Fruit fly (Drosophila melanogaster): Measurements from ENCODE around the gene CG12379.
A peak's percentile ranks its signal among the peaks of the same experiment; 100 is the strongest.

Gene CG12379

dm6 chrX:15703720-15704206, 30.0 kb downstream of the CG12379 start, which contains the start of the genes Pis and Hap40:
Gene Pis, minus strand, starts transcription at chrX:15703770.
Gene Hap40, plus strand, starts transcription at chrX:15704125.
- TF ChIP-seq CG13204 (GFP tag; optimal IDR thresholded peaks at IDR 0.05) (no peak), Pif1A (GFP tag; optimal IDR thresholded peaks at IDR 0.05) (no peak), CG32121 (GFP tag; IDR thresholded peaks at IDR 0.05) (peak; percentile 57), CG12605 (GFP tag; IDR thresholded peaks at IDR 0.05) (no peak), Snoo (tag; optimal IDR thresholded peaks at IDR 0.05) (peak; percentile 59), CG14655 (GFP tag; optimal IDR thresholded peaks at IDR 0.05) (no peak), CG9948 (tag; optimal IDR thresholded peaks at IDR 0.05) (peak; percentile 68), Ets98B (GFP tag; IDR thresholded peaks at IDR 0.05) (peak; percentile 34; the same call in 1 of the 2 replicates), CG8301 (tag; optimal IDR thresholded peaks at IDR 0.05) (peak; percentile 50), D1 (tag; optimal IDR thresholded peaks at IDR 0.05) (no peak), CG34367 (tag; optimal IDR thresholded peaks at IDR 0.05) (peak; percentile 61), CG8159 (tag; optimal IDR thresholded peaks at IDR 0.05) (peak; percentile 69), CG10348 (GFP tag; IDR thresholded peaks at IDR 0.05) (peak; percentile 29; the same call in 1 of the 2 replicates), Pif1B (GFP tag; optimal IDR thresholded peaks at IDR 0.05) (no peak), gl (tag; optimal IDR thresholded peaks at IDR 0.05) (no peak), EcR (GFP tag; optimal IDR thresholded peaks at IDR 0.05) (peak; percentile 38), fd96Ca (GFP tag; IDR thresholded peaks at IDR 0.05) (peak; percentile 66; the same call in 2 of the 3 replicates), CG4496 (GFP tag; IDR thresholded peaks at IDR 0.05) (peak; percentile 68; the same call in 2 of the 3 replicates), CG17806 (tag; optimal IDR thresholded peaks at IDR 0.05) (peak; percentile 56), rn (GFP tag; IDR thresholded peaks at IDR 0.05) (no peak), CG15710 (tag; optimal IDR thresholded peaks at IDR 0.05) (peak; percentile 72)

- TF ChIP-seq rn (GFP tag; IDR thresholded peaks at IDR 0.05) (no peak), CG4496 (GFP tag; IDR thresholded peaks at IDR 0.05) (no peak), CG9948 (tag; optimal IDR thresholded peaks at IDR 0.05) (no peak), CG13204 (GFP tag; optimal IDR thresholded peaks at IDR 0.05) (no peak), EcR (GFP tag; optimal IDR thresholded peaks at IDR 0.05) (no peak), CG12605 (GFP tag; IDR thresholded peaks at IDR 0.05) (no peak), D1 (tag; optimal IDR thresholded peaks at IDR 0.05) (no peak), Ets98B (GFP tag; IDR thresholded peaks at IDR 0.05) (no peak), Pif1B (GFP tag; optimal IDR thresholded peaks at IDR 0.05) (no peak), CG8159 (tag; optimal IDR thresholded peaks at IDR 0.05) (no peak)
Measured at dm6 chrX:15701047-15701446, 32.7 kb downstream of the CG12379 start, which contains the start of gene CG9240. Gene CG9240, minus strand, starts transcription at chrX:15701259.

dm6 chrX:15697581-15698208, 36.1 kb downstream of the CG12379 start:
- TF ChIP-seq Pif1B (GFP tag; optimal IDR thresholded peaks at IDR 0.05), result peak; percentile 83
- TF ChIP-seq CG34367 (tag; optimal IDR thresholded peaks at IDR 0.05), result peak; percentile 75
- TF ChIP-seq fd96Ca (GFP tag; IDR thresholded peaks at IDR 0.05), result peak; percentile 90
- TF ChIP-seq CG12605 (GFP tag; IDR thresholded peaks at IDR 0.05), result peak; percentile 64
- peak; percentile 76 for TF ChIP-seq rn (GFP tag; IDR thresholded peaks at IDR 0.05)
- peak; percentile 84 for TF ChIP-seq Snoo (tag; optimal IDR thresholded peaks at IDR 0.05)
- TF ChIP-seq CG9948 (tag; optimal IDR thresholded peaks at IDR 0.05), result peak; percentile 84
- TF ChIP-seq CG4496 (GFP tag; IDR thresholded peaks at IDR 0.05), result peak; percentile 94
- peak; percentile 92 for TF ChIP-seq Ets98B (GFP tag; IDR thresholded peaks at IDR 0.05)
- peak; percentile 89 for TF ChIP-seq CG8301 (tag; optimal IDR thresholded peaks at IDR 0.05)
- TF ChIP-seq CG14655 (GFP tag; optimal IDR thresholded peaks at IDR 0.05), result peak; percentile 92
- peak; percentile 86 for TF ChIP-seq CG17806 (tag; optimal IDR thresholded peaks at IDR 0.05)
- no peak for TF ChIP-seq Pif1A (GFP tag; optimal IDR thresholded peaks at IDR 0.05)
- peak; percentile 2 for TF ChIP-seq EcR (GFP tag; optimal IDR thresholded peaks at IDR 0.05)
- TF ChIP-seq CG13204 (GFP tag; optimal IDR thresholded peaks at IDR 0.05), result no peak
- TF ChIP-seq CG32121 (GFP tag; IDR thresholded peaks at IDR 0.05), result peak; percentile 95
- peak; percentile 88 for TF ChIP-seq CG8159 (tag; optimal IDR thresholded peaks at IDR 0.05)
- peak; percentile 67 for TF ChIP-seq CG10348 (GFP tag; IDR thresholded peaks at IDR 0.05)
- peak; percentile 82 for TF ChIP-seq CG15710 (tag; optimal IDR thresholded peaks at IDR 0.05)
- peak; percentile 67 for TF ChIP-seq D1 (tag; optimal IDR thresholded peaks at IDR 0.05)
- TF ChIP-seq gl (tag; optimal IDR thresholded peaks at IDR 0.05), result peak; percentile 76

dm6 chrX:15696854-15697540, 36.8 kb downstream of the CG12379 start, which contains the start of gene CG8128:
Gene CG8128, plus strand, starts transcription at chrX:15697494.
- TF ChIP-seq D1 (tag; optimal IDR thresholded peaks at IDR 0.05), result peak; percentile 41
- no peak for TF ChIP-seq Pif1B (GFP tag; optimal IDR thresholded peaks at IDR 0.05)
- no peak for TF ChIP-seq rn (GFP tag; IDR thresholded peaks at IDR 0.05)
- TF ChIP-seq CG12605 (GFP tag; IDR thresholded peaks at IDR 0.05), result no peak
- TF ChIP-seq CG17806 (tag; optimal IDR thresholded peaks at IDR 0.05), result no peak
- TF ChIP-seq CG32121 (GFP tag; IDR thresholded peaks at IDR 0.05), result no peak
- TF ChIP-seq CG4496 (GFP tag; IDR thresholded peaks at IDR 0.05), result peak; percentile 29; the same call in 2 of the 3 replicates
- TF ChIP-seq EcR (GFP tag; optimal IDR thresholded peaks at IDR 0.05), result no peak
- TF ChIP-seq CG8159 (tag; optimal IDR thresholded peaks at IDR 0.05), result no peak

- TF ChIP-seq gl (tag; optimal IDR thresholded peaks at IDR 0.05) (no peak), rn (GFP tag; IDR thresholded peaks at IDR 0.05) (no peak), CG14655 (GFP tag; optimal IDR thresholded peaks at IDR 0.05) (no peak), CG4496 (GFP tag; IDR thresholded peaks at IDR 0.05) (no peak), Pif1A (GFP tag; optimal IDR thresholded peaks at IDR 0.05) (no peak), CG32121 (GFP tag; IDR thresholded peaks at IDR 0.05) (no peak)
Measured at dm6 chrX:15688757-15689156, 45.0 kb downstream of the CG12379 start, which contains the start of gene CG15599. Gene CG15599, minus strand, starts transcription at chrX:15688857.
